Worm (Caenorhabditis elegans): ENCODE data around the gene hid-1.

Gene hid-1

DNA sequence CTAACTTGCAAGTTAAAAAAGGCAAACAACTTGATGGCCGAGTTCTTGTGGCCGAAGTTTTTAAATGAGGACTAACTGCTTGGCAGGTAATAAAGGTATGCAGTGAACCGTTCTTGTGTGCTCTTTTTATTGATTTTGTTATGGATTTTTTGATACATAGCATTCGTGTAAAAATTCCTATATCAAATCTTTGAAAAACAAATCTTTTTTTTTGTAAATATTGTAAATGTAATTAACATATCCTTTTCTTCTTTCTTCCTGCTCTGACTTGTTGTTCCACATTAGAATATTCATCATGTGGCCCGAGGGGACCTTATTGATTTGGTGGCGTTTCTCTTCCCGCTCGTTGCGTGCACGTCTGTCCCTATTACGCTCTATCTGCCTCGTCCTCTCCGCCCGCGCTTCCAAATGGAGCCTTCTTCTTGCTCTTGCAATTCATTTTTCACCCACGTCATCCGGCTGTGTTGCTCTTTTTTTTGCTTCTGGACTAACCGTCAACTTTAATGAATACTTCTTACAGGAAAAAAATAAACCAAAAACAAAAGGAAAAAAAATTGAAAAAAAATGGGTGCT is at the start of gene hid-1:
Gene hid-1 (plus strand): TSS at position 523 of the 573 bp plus-strand sequence.
- TF ChIP-seq F37D6.2 (tag; optimal IDR thresholded peaks at IDR 0.05) (peak; percentile 9), ctbp-1 (GFP tag; IDR thresholded peaks at IDR 0.05) (0 out of 2 replicates have a peak, but pooled peaks have one; percentile 51), arid-1 (GFP tag; conservative IDR thresholded peaks at IDR 0.05) (no peak), tra-1 (GFP tag; IDR thresholded peaks at IDR 0.05) (no peak), hlh-30 (tag; optimal IDR thresholded peaks at IDR 0.05; ENCODE audit: insufficient read depth) (peak; percentile 37), pqm-1 (tag; optimal IDR thresholded peaks at IDR 0.05) (peak; percentile 3), pha-4 (GFP tag; IDR thresholded peaks at IDR 0.05) (no peak), pha-4 (tag; optimal IDR thresholded peaks at IDR 0.05) (no peak), aha-1 (tag) (peak; percentile 77), hmg-1.1 (GFP tag; IDR thresholded peaks at IDR 0.05) (0 out of 2 replicates have a peak, but pooled peaks have one; percentile 44), daf-12 (tag; optimal IDR thresholded peaks at IDR 0.05) (no peak), vab-7 (GFP tag; IDR thresholded peaks at IDR 0.05) (0 out of 2 replicates have a peak, but pooled peaks have one; percentile 7), mdl-1 (tag; optimal IDR thresholded peaks at IDR 0.05) (peak in 1 of 2 experiments; percentile 40), fos-1 (tag; optimal IDR thresholded peaks at IDR 0.05) (no peak), lsy-2 (tag; optimal IDR thresholded peaks at IDR 0.05) (peak in 1 of 2 experiments; percentile 54), rbr-2 (tag; optimal IDR thresholded peaks at IDR 0.05) (no peak), mes-2 (tag; optimal IDR thresholded peaks at IDR 0.05; ENCODE audit: poor library complexity, severe bottlenecking) (peak; percentile 67), zfp-3 (GFP tag; conservative IDR thresholded peaks at IDR 0.05) (no peak)

DNA sequence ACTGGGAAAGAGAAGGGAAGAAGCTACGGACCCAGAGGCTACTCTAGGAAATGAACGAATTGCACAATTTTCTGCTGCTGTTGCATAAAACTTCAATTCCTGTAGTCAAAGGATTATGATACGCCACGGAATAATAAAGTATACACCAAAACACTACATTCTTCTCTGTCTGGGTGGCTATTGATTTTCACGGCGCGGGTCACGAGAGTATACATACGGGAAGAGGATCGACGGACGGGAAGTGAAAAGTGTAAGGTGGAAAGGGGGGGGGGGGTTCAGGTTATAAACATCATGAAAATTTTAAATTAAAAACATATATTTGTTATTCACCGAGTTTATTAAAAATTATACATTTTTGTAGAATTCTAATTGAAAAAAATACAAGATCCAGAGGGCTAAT is 49.5 kb upstream of the hid-1 start:
- TF ChIP-seq arid-1 (GFP tag; conservative IDR thresholded peaks at IDR 0.05) (no peak), tag-97 (GFP tag; IDR thresholded peaks at IDR 0.05) (no peak), ceh-32 (tag; optimal IDR thresholded peaks at IDR 0.05; ENCODE audit: poor library complexity) (no peak), mxl-2 (GFP tag; conservative IDR thresholded peaks at IDR 0.05) (no peak), hlh-30 (tag; optimal IDR thresholded peaks at IDR 0.05; ENCODE audit: insufficient read depth) (peak; percentile 41)

DNA sequence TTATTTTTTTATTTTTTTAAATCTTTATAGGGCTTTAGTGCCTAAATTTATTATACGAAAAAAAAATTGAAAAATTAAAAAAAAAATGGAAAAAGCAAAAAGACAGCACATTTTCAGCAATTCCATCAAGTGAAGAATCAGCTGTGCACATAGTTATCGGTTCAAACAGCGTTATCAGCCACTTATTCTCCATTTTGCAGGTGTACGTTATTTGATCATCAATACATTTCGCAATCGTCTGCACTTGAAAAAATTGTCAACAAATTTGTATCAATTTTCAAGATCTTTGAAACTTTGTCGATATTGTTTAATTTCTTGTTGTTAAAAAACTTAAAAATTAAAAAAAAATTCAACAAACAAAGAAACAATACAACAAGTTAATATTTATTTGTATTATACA is 49.1 kb upstream of the hid-1 start:
- TF ChIP-seq php-3 (GFP tag; IDR thresholded peaks at IDR 0.05) (no peak), pqm-1 (tag; optimal IDR thresholded peaks at IDR 0.05) (peak; percentile 67), nhr-6 (tag; optimal IDR thresholded peaks at IDR 0.05) (peak; percentile 4), nhr-28 (tag; optimal IDR thresholded peaks at IDR 0.05) (peak; percentile 64), daf-16 (GFP tag; optimal IDR thresholded peaks at IDR 0.05) (no peak), daf-16 (tag; optimal IDR thresholded peaks at IDR 0.05) (peak; percentile 96), hif-1 (tag; optimal IDR thresholded peaks at IDR 0.05) (no peak), nhr-42 (GFP tag; IDR thresholded peaks at IDR 0.05) (no peak), duxl-1 (tag; optimal IDR thresholded peaks at IDR 0.05; ENCODE audit: poor library complexity) (no peak), vab-7 (GFP tag; IDR thresholded peaks at IDR 0.05) (no peak), D1046.2 (GFP tag; IDR thresholded peaks at IDR 0.05) (no peak), ama-1 (optimal IDR thresholded peaks at IDR 0.05) (no peak), nhr-41 (GFP tag; IDR thresholded peaks at IDR 0.05) (no peak), tra-1 (GFP tag; IDR thresholded peaks at IDR 0.05) (no peak), T20F7.1 (GFP tag; optimal IDR thresholded peaks at IDR 0.05) (no peak), dve-1 (tag; optimal IDR thresholded peaks at IDR 0.05; ENCODE audit: insufficient read depth) (no peak), T26A8.4 (GFP tag; IDR thresholded peaks at IDR 0.05) (no peak), dpl-1 (GFP tag; optimal IDR thresholded peaks at IDR 0.05) (no peak), pha-4 (GFP tag; IDR thresholded peaks at IDR 0.05) (no peak), pha-4 (tag; optimal IDR thresholded peaks at IDR 0.05) (no peak), spr-3 (GFP tag; optimal IDR thresholded peaks at IDR 0.05) (no peak), F10B5.3 (tag; optimal IDR thresholded peaks at IDR 0.05) (no peak), mxl-2 (GFP tag; conservative IDR thresholded peaks at IDR 0.05) (no peak), nhr-77 (tag; optimal IDR thresholded peaks at IDR 0.05) (peak; percentile 46), attf-4 (tag; optimal IDR thresholded peaks at IDR 0.05) (no peak), nhr-102 (tag; optimal IDR thresholded peaks at IDR 0.05) (no peak), fkh-10 (GFP tag; optimal IDR thresholded peaks at IDR 0.05) (no peak), ztf-7 (tag; optimal IDR thresholded peaks at IDR 0.05) (no peak), sdz-12 (GFP tag; optimal IDR thresholded peaks at IDR 0.05) (no peak), hlh-11 (tag; optimal IDR thresholded peaks at IDR 0.05) (peak; percentile 74), jun-1 (tag; optimal IDR thresholded peaks at IDR 0.05) (no peak), zfp-3 (GFP tag; conservative IDR thresholded peaks at IDR 0.05) (no peak), aha-1 (tag) (no peak), zfp-2 (tag; optimal IDR thresholded peaks at IDR 0.05) (no peak)
